Worm (Caenorhabditis elegans) whole organism, L4 larva: ENCODE measurements around the gene F43H9.4.

Experiments used
- F26F4.8 ChIP-seq: fragments of 200-800 bp; sonication (Bioruptor generic); conservative IDR thresholded peaks from 2 replicates; pipeline ENCODE4 v1.3.6; 2022; ENCODE audit warnings: missing genetic modification characterization, missing compliant biosample characterization
- F44E2.7 ChIP-seq: fragments of 200-800 bp; sonication (Bioruptor generic); IDR thresholded peaks from 2 replicates; pipeline ENCODE4 v2.1.2; 2022; ENCODE audit warnings: missing genetic modification characterization, missing compliant biosample characterization
- F49E8.2 ChIP-seq: sonication (generic microtip); optimal IDR thresholded peaks from 2 replicates; lab custom pipeline; 2016; ENCODE audit warnings: missing compliant biosample characterization, mild to moderate bottlenecking, missing genetic modification characterization, borderline replicate concordance
- T20F7.1 ChIP-seq: fragments of 200-800 bp; sonication (Bioruptor generic); optimal IDR thresholded peaks from 2 replicates; lab custom pipeline; 2018; ENCODE audit warnings: mild to moderate bottlenecking, missing genetic modification characterization, missing compliant biosample characterization
- Y105C5A.15 ChIP-seq: fragments of 200-800 bp; sonication (Bioruptor generic); IDR thresholded peaks from 2 replicates; pipeline ENCODE4 v1.3.6; 2022; ENCODE audit warnings: missing genetic modification characterization, missing compliant biosample characterization
- ZK337.2 ChIP-seq: fragments of 200-800 bp; sonication (Bioruptor generic); IDR thresholded peaks from 2 replicates; pipeline ENCODE4 v1.3.6; 2022; ENCODE audit warnings: missing genetic modification reagents, missing genetic modification characterization, missing compliant biosample characterization
- aha-1 ChIP-seq: fragments of 150-350 bp; peaks from one replicate; lab custom pipeline; 2014; ENCODE audit warnings: missing biosample characterization, missing genetic modification characterization
- ceh-62 ChIP-seq: sonication (generic microtip); optimal IDR thresholded peaks from 2 replicates; lab custom pipeline; 2017; ENCODE audit warnings: missing biosample characterization, missing genetic modification characterization
- ceh-82 ChIP-seq: sonication (generic microtip); optimal IDR thresholded peaks from 2 replicates; lab custom pipeline; 2017; ENCODE audit warnings: missing biosample characterization, missing genetic modification characterization
- cey-2 ChIP-seq: sonication (generic microtip); optimal IDR thresholded peaks from 3 replicates; lab custom pipeline; 2017; ENCODE audit warnings: missing genetic modification characterization, mild to moderate bottlenecking, missing compliant biosample characterization, antibody characterized with exemption, borderline replicate concordance; ENCODE audit not compliant: insufficient read depth
- daf-19 ChIP-seq: fragments of 200-800 bp; sonication (Bioruptor generic); conservative IDR thresholded peaks from 2 replicates; pipeline ENCODE4 v1.3.6; 2022; ENCODE audit warnings: missing genetic modification characterization, missing compliant biosample characterization
- dve-1 ChIP-seq: sonication (generic microtip); optimal IDR thresholded peaks from 2 replicates; lab custom pipeline; 2017; ENCODE audit warnings: antibody characterized with exemption, mild to moderate bottlenecking, missing genetic modification characterization, missing compliant biosample characterization; ENCODE audit not compliant: insufficient read depth
- hif-1 ChIP-seq, 2 experiments: sonication (generic microtip); optimal IDR thresholded peaks; 2 replicates each; lab custom pipeline; 2016 to 2017; ENCODE audit warnings: missing compliant biosample characterization in 2 of 2, missing genetic modification characterization in 2 of 2, missing genetic modification reagents in 2 of 2, missing genotype in 2 of 2, mild to moderate bottlenecking in 1 of 2
- hlh-11 ChIP-seq: fragments of 200-800 bp; sonication (Bioruptor generic); optimal IDR thresholded peaks from 2 replicates; lab custom pipeline; 2018; ENCODE audit warnings: mild to moderate bottlenecking, missing genetic modification characterization, missing compliant biosample characterization
- hlh-30 ChIP-seq: sonication (generic microtip); optimal IDR thresholded peaks from 2 replicates; lab custom pipeline; 2017; ENCODE audit warnings: antibody characterized with exemption, mild to moderate bottlenecking, missing genetic modification characterization, missing compliant biosample characterization; ENCODE audit not compliant: insufficient read depth
- jun-1 ChIP-seq: fragments of 150-350 bp; optimal IDR thresholded peaks from 2 replicates; lab custom pipeline; 2014; ENCODE audit warnings: missing biosample characterization, missing genetic modification reagents, missing genetic modification characterization
- lin-1 ChIP-seq: fragments of 200-800 bp; sonication (Bioruptor generic); IDR thresholded peaks from 2 replicates; pipeline ENCODE4 v1.3.6; 2022; ENCODE audit warnings: missing genetic modification reagents, missing genetic modification characterization, missing compliant biosample characterization
- lir-3 ChIP-seq: sonication (generic microtip); optimal IDR thresholded peaks from 2 replicates; lab custom pipeline; 2016; ENCODE audit warnings: mild to moderate bottlenecking, missing genetic modification characterization, missing compliant biosample characterization
- mdl-1 ChIP-seq, 2 experiments: fragments of 150-350 bp in 1 of 2; sonication (generic microtip) in 1 of 2; optimal IDR thresholded peaks; 2 replicates each; lab custom pipeline; 2014 to 2017; ENCODE audit warnings: missing biosample characterization in 2 of 2, missing genetic modification characterization in 2 of 2
- mep-1 ChIP-seq: fragments of 150-350 bp; sonication (generic microtip); optimal IDR thresholded peaks from 3 replicates; lab custom pipeline; 2014; ENCODE audit warnings: missing biosample characterization, missing genetic modification characterization
- mxl-2 ChIP-seq: fragments of 200-800 bp; sonication (Bioruptor generic); conservative IDR thresholded peaks from 2 replicates; pipeline ENCODE4 v1.3.6; 2022; ENCODE audit warnings: missing genetic modification reagents, missing genetic modification characterization, missing compliant biosample characterization
- nhr-10 ChIP-seq: fragments of 150-350 bp; optimal IDR thresholded peaks from 2 replicates; lab custom pipeline; 2014; ENCODE audit warnings: missing biosample characterization, missing genetic modification characterization
- nhr-102 ChIP-seq: sonication (generic microtip); optimal IDR thresholded peaks from 2 replicates; lab custom pipeline; 2016; ENCODE audit warnings: mild to moderate bottlenecking, missing genetic modification characterization, moderate library complexity, missing compliant biosample characterization
- nhr-48 ChIP-seq: sonication (generic microtip); optimal IDR thresholded peaks from 2 replicates; lab custom pipeline; 2016; ENCODE audit warnings: mild to moderate bottlenecking, missing genetic modification characterization, missing compliant biosample characterization
- nhr-76 ChIP-seq: fragments of 150-350 bp; optimal IDR thresholded peaks from 2 replicates; lab custom pipeline; 2014; ENCODE audit warnings: missing biosample characterization, missing genetic modification characterization
- rbr-2 ChIP-seq: sonication (generic microtip); optimal IDR thresholded peaks from 2 replicates; lab custom pipeline; 2016; ENCODE audit warnings: missing genotype, missing genetic modification characterization, missing compliant biosample characterization
- snpc-1.2 ChIP-seq: fragments of 200-800 bp; sonication (Bioruptor generic); IDR thresholded peaks from 2 replicates; pipeline ENCODE4 v1.3.6; 2022; ENCODE audit warnings: missing genetic modification reagents, missing genetic modification characterization, missing compliant biosample characterization
- tra-1 ChIP-seq: fragments of 200-800 bp; sonication (Bioruptor generic); IDR thresholded peaks from 2 replicates; pipeline ENCODE4 v1.3.6; 2022; ENCODE audit warnings: missing genetic modification reagents, missing genetic modification characterization, missing compliant biosample characterization
- unc-130 ChIP-seq: sonication (generic microtip); optimal IDR thresholded peaks from 2 replicates; lab custom pipeline; 2016; ENCODE audit warnings: missing genetic modification reagents, missing genetic modification characterization, missing compliant biosample characterization
- unc-62 ChIP-seq, 3 experiments: fragments of 150-350 bp in 1 of 3; sonication (generic microtip); optimal IDR thresholded peaks in 2 of 3; peaks in 1 of 3; 1 replicate in 1 of 3; 2 replicates in 2 of 3; lab custom pipeline; 2014 to 2017; ENCODE audit warnings: missing biosample characterization in 3 of 3, missing genetic modification characterization in 3 of 3, missing genetic modification reagents in 3 of 3, missing genotype in 1 of 3
- zfp-3 ChIP-seq: fragments of 200-800 bp; sonication (Bioruptor generic); conservative IDR thresholded peaks from 2 replicates; pipeline ENCODE4 v1.3.6; 2022; ENCODE audit warnings: missing genetic modification reagents, missing genetic modification characterization, missing compliant biosample characterization

The F43H9.4 gene

ce11 chrV:8054130-8054529, 27.6 kb downstream of the F43H9.4 start, which contains the start of gene ZC513.2:
ZC513.2 (plus strand) TSS chrV:8054430.
- no peak for TF ChIP-seq rbr-2 (tag; lab: Kevin White, UChicago)
- peak; percentile 28 for TF ChIP-seq aha-1
- peak; percentile 11 for TF ChIP-seq jun-1 (tag; lab: Kevin White, UChicago)

- TF ChIP-seq Y105C5A.15 (GFP tag; lab: Robert Waterston, UW): no peak
- no peak for TF ChIP-seq hlh-11 (tag; lab: Kevin White, UChicago)
- TF ChIP-seq aha-1: peak; percentile 31
- peak; percentile 23 for TF ChIP-seq nhr-48
- TF ChIP-seq nhr-102 (tag; lab: Kevin White, UChicago): no peak
- no peak for TF ChIP-seq ceh-62 (tag; lab: Kevin White, UChicago)
- TF ChIP-seq unc-62 (GFP tag; optimal IDR thresholded peaks at IDR 0.05 in 1 of 2; lab: Kevin White, UChicago): peak in 1 of 2 experiments; percentile 70
- no peak for TF ChIP-seq unc-62 (tag; optimal IDR thresholded peaks at IDR 0.05; lab: Kevin White, UChicago)
- no peak for TF ChIP-seq F49E8.2 (tag; lab: Kevin White, UChicago)
- no peak for TF ChIP-seq nhr-76 (tag; lab: Kevin White, UChicago)
Measured at ce11 chrV:8055170-8055569, 28.7 kb downstream of the F43H9.4 start.

ce11 chrV:8057771-8058170, 31.3 kb downstream of the F43H9.4 start:
- 0 out of 2 replicates have a peak, but pooled peaks have one; percentile 24 for TF ChIP-seq snpc-1.2 (GFP tag; lab: Robert Waterston, UW)
- TF ChIP-seq, all 104 proteins: peak for 1; not testable (repeated sequence) for 103

ce11 chrV:8058359-8058758, 31.9 kb downstream of the F43H9.4 start, which contains the start of gene str-138:
str-138 (plus strand) TSS chrV:8058659.
- TF ChIP-seq dve-1 (tag; lab: Kevin White, UChicago): no peak
- TF ChIP-seq zfp-3 (GFP tag; lab: Robert Waterston, UW): no peak
- no peak for TF ChIP-seq hlh-30 (tag; lab: Kevin White, UChicago)
- TF ChIP-seq lir-3: no peak
- TF ChIP-seq nhr-102 (tag; lab: Kevin White, UChicago): no peak
- no peak for TF ChIP-seq ceh-82 (tag; lab: Kevin White, UChicago)
- no peak for TF ChIP-seq hlh-11 (tag; lab: Kevin White, UChicago)
- TF ChIP-seq jun-1 (tag; lab: Kevin White, UChicago): no peak
- TF ChIP-seq aha-1: no peak
- TF ChIP-seq lin-1 (GFP tag; lab: Robert Waterston, UW): no peak
- TF ChIP-seq nhr-10 (tag; lab: Kevin White, UChicago): no peak
- no peak for TF ChIP-seq unc-130 (GFP tag; lab: Kevin White, UChicago)
- no peak for TF ChIP-seq tra-1 (GFP tag; lab: Robert Waterston, UW)
- no peak for TF ChIP-seq mdl-1 (tag; optimal IDR thresholded peaks at IDR 0.05; lab: Kevin White, UChicago)
- no peak for TF ChIP-seq T20F7.1

ce11 chrV:8062074-8062473, 35.6 kb downstream of the F43H9.4 start, which contains the start of gene str-139:
str-139 (minus strand) TSS chrV:8062174.
- TF ChIP-seq F44E2.7 (no peak), F26F4.8 (GFP tag; lab: Robert Waterston, UW) (no peak), ceh-62 (tag; lab: Kevin White, UChicago) (no peak), lin-1 (GFP tag; lab: Robert Waterston, UW) (no peak), nhr-76 (tag; lab: Kevin White, UChicago) (no peak), cey-2 (no peak), mxl-2 (no peak), daf-19 (GFP tag; lab: Robert Waterston, UW) (no peak), hif-1 (tag; optimal IDR thresholded peaks at IDR 0.05; lab: Kevin White, UChicago) (no peak), mep-1 (tag; lab: Kevin White, UChicago) (no peak), ZK337.2 (GFP tag; lab: Robert Waterston, UW) (no peak), Y105C5A.15 (GFP tag; lab: Robert Waterston, UW) (no peak), zfp-3 (GFP tag; lab: Robert Waterston, UW) (no peak)
